Fruit fly (Drosophila melanogaster) whole organism, prepupa: ENCODE results near the gene tup.

Experiments used
- Blimp-1 ChIP-seq: fragments of 200-800 bp; sonication (Bioruptor generic); optimal IDR thresholded peaks from 3 replicates; lab custom pipeline; 2017; ENCODE audit warnings: missing biosample characterization, missing genetic modification characterization, mild to moderate bottlenecking, moderate library complexity, missing genetic modification reagents
- CG11294 ChIP-seq: fragments of 200-800 bp; sonication (Bioruptor generic); IDR thresholded peaks from 2 replicates; pipeline ENCODE4 v1.3.6; 2022; ENCODE audit warnings: missing biosample characterization, missing genetic modification characterization
- CG11902 ChIP-seq: fragments of 200-800 bp; sonication (Bioruptor generic); optimal IDR thresholded peaks from 3 replicates; lab custom pipeline; 2016; ENCODE audit warnings: missing biosample characterization, missing genetic modification characterization
- CG1621 ChIP-seq: fragments of 200-800 bp; sonication (Bioruptor generic); optimal IDR thresholded peaks from 3 replicates; lab custom pipeline; 2018; ENCODE audit warnings: missing biosample characterization, mild to moderate bottlenecking, missing genetic modification characterization
- CG3032 ChIP-seq: fragments of 200-800 bp; optimal IDR thresholded peaks from 2 replicates; lab custom pipeline; 2019; ENCODE audit warnings: missing biosample characterization, mild to moderate bottlenecking, missing genetic modification characterization, moderate library complexity
- CG6854 ChIP-seq: fragments of 200-800 bp; sonication (Bioruptor generic); optimal IDR thresholded peaks from 2 replicates; lab custom pipeline; 2017; ENCODE audit warnings: missing biosample characterization, mild to moderate bottlenecking, missing genetic modification characterization
- CG7368 ChIP-seq: fragments of 200-800 bp; sonication (Bioruptor generic); optimal IDR thresholded peaks from 3 replicates; lab custom pipeline; 2016; ENCODE audit warnings: missing biosample characterization, missing genetic modification characterization
- Hr4 ChIP-seq: fragments of 200-800 bp; sonication (Bioruptor generic); optimal IDR thresholded peaks from 3 replicates; lab custom pipeline; 2016; ENCODE audit warnings: missing biosample characterization, missing genetic modification characterization
- acj6 ChIP-seq: fragments of 200-800 bp; sonication (Bioruptor generic); optimal IDR thresholded peaks from 3 replicates; lab custom pipeline; 2016; ENCODE audit warnings: missing biosample characterization, missing genetic modification characterization
- cyc ChIP-seq: fragments of 200-800 bp; sonication (Bioruptor generic); optimal IDR thresholded peaks from 3 replicates; lab custom pipeline; 2016; ENCODE audit warnings: missing biosample characterization, missing genetic modification characterization
- esn ChIP-seq: fragments of 200-800 bp; sonication (Bioruptor generic); optimal IDR thresholded peaks from 2 replicates; lab custom pipeline; 2016; ENCODE audit warnings: missing biosample characterization, mild to moderate bottlenecking, missing genetic modification characterization, moderate library complexity
- fkh ChIP-seq: fragments of 200-800 bp; sonication (Bioruptor generic); optimal IDR thresholded peaks from 3 replicates; lab custom pipeline; 2017; ENCODE audit warnings: missing biosample characterization, mild to moderate bottlenecking, missing genetic modification characterization, moderate library complexity

- TF ChIP-seq acj6 = no peak
- TF ChIP-seq CG3032 (tag; lab: Kevin White, UChicago) = no peak
- no peak for TF ChIP-seq Blimp-1 (GFP tag; lab: Kevin White, UChicago)
- TF ChIP-seq CG11294 (GFP tag; lab: Robert Waterston, UW) = no peak
- no peak for TF ChIP-seq CG11902 (GFP tag; lab: Kevin White, UChicago)
- no peak for TF ChIP-seq esn
- no peak for TF ChIP-seq CG7368 (GFP tag; lab: Kevin White, UChicago)
- TF ChIP-seq CG1621 (tag; lab: Kevin White, UChicago) = no peak
- TF ChIP-seq CG6854 (GFP tag; lab: Kevin White, UChicago) = no peak
- no peak for TF ChIP-seq Hr4 (GFP tag; lab: Kevin White, UChicago)
- TF ChIP-seq cyc (GFP tag; lab: Kevin White, UChicago) = no peak
- TF ChIP-seq fkh (GFP tag; lab: Kevin White, UChicago) = no peak
Measured at dm6 chr2L:18844479-18844878, 36.6 kb downstream of the tup start, which contains the start of gene CG33120.
